Worm (Caenorhabditis elegans) whole organism, mixed stage, embryonic: Measurements from ENCODE around the gene F35C11.5.

Source experiments
- ces-1 ChIP-seq: fragments of 150-350 bp; optimal IDR thresholded peaks from 2 replicates; lab custom pipeline; 2014; ENCODE audit warnings: missing biosample characterization, missing genetic modification reagents, missing genetic modification characterization
- nhr-76 ChIP-seq: sonication (generic microtip); optimal IDR thresholded peaks from 2 replicates; lab custom pipeline; 2017; ENCODE audit warnings: missing biosample characterization, missing genetic modification characterization
- sptf-1 ChIP-seq: sonication (generic microtip); optimal IDR thresholded peaks from 2 replicates; lab custom pipeline; 2017; ENCODE audit warnings: mild to moderate bottlenecking, missing genetic modification characterization, moderate library complexity, missing compliant biosample characterization
- unc-39 ChIP-seq: fragments of 150-350 bp; optimal IDR thresholded peaks from 2 replicates; lab custom pipeline; 2014; ENCODE audit warnings: missing biosample characterization, missing genetic modification characterization
- ztf-11 ChIP-seq: fragments of 150-350 bp; optimal IDR thresholded peaks from 2 replicates; lab custom pipeline; 2014; ENCODE audit warnings: missing biosample characterization, missing genetic modification characterization

- TF ChIP-seq nhr-76 (tag; lab: Kevin White, UChicago) (no peak), unc-39 (tag; lab: Kevin White, UChicago) (no peak), sptf-1 (tag; lab: Kevin White, UChicago) (no peak), ces-1 (GFP tag; lab: Kevin White, UChicago) (no peak), ztf-11 (tag; lab: Kevin White, UChicago) (no peak)
Observed at ce11 chrII:8266559-8266958, 13.0 kb downstream of the F35C11.5 start.
